Worm (Caenorhabditis elegans): Measurements from ENCODE around the gene pho-13.

The pho-13 gene

ce11 chrII:8851996-8852587 lies 45.3 kb upstream of the pho-13 start, which contains the start of gene oac-46:
TSS of gene oac-46 (minus strand) at chrII:8852096.
- TF ChIP-seq nhr-21 (tag; optimal IDR thresholded peaks at IDR 0.05) (peak; percentile 8), sma-9 (GFP tag; optimal IDR thresholded peaks at IDR 0.05) (peak; percentile 22), sma-9 (tag; optimal IDR thresholded peaks at IDR 0.05) (no peak), nhr-10 (tag; optimal IDR thresholded peaks at IDR 0.05) (no peak), nhr-25 (tag; optimal IDR thresholded peaks at IDR 0.05) (peak; percentile 66), sma-3 (GFP tag; optimal IDR thresholded peaks at IDR 0.05) (peak; percentile 48), ztf-4 (tag; optimal IDR thresholded peaks at IDR 0.05) (no peak), egl-27 (tag; optimal IDR thresholded peaks at IDR 0.05) (peak; percentile 9), ZK546.5 (tag; optimal IDR thresholded peaks at IDR 0.05) (no peak), blmp-1 (tag; optimal IDR thresholded peaks at IDR 0.05; ENCODE audit: insufficient read depth) (peak; percentile 86)

ce11 chrII:8848984-8849383 lies 42.2 kb upstream of the pho-13 start:
- TF ChIP-seq sem-4 (tag; optimal IDR thresholded peaks at IDR 0.05) (no peak), blmp-1 (tag; optimal IDR thresholded peaks at IDR 0.05; ENCODE audit: insufficient read depth) (no peak)

DNA sequence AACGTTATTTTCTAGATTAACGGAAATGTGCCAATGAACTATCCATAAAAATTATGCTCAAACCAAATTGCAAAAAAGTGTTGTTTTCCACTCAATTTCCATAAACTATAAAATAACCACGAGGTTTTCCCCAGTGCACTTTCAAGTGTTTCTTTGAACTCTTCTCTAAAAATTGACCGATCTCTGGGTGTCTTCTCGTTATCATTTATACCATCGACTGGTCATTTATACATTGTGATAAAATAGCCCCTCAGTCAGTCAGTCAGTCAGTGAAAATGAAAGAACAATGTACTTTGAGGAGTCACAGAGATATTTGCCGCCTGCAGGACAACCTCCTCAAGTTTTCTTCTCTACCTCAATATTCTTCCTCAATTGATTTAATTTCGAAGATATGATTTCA lies 39.1 kb upstream of the pho-13 start:
- TF ChIP-seq elt-3 (tag; optimal IDR thresholded peaks at IDR 0.05) = no peak
- no peak for TF ChIP-seq ztf-1 (GFP tag; conservative IDR thresholded peaks at IDR 0.05)
- TF ChIP-seq sma-9 (GFP tag; optimal IDR thresholded peaks at IDR 0.05) = peak; percentile 50
- no peak for TF ChIP-seq sma-9 (tag; optimal IDR thresholded peaks at IDR 0.05)
- TF ChIP-seq skn-1 (tag; optimal IDR thresholded peaks at IDR 0.05) = no peak
- peak; percentile 18 for TF ChIP-seq fos-1 (tag; optimal IDR thresholded peaks at IDR 0.05)
- peak; percentile 13 for TF ChIP-seq F13H6.1 (tag; optimal IDR thresholded peaks at IDR 0.05)
- TF ChIP-seq nhr-21 (tag; optimal IDR thresholded peaks at IDR 0.05) = no peak
- no peak for TF ChIP-seq mbf-1 (tag; optimal IDR thresholded peaks at IDR 0.05)
- TF ChIP-seq elt-1 (tag; optimal IDR thresholded peaks at IDR 0.05) = no peak
- TF ChIP-seq nhr-6 (tag; optimal IDR thresholded peaks at IDR 0.05) = no peak
- no peak for TF ChIP-seq Y55F3AM.14 (GFP tag; optimal IDR thresholded peaks at IDR 0.05)
- TF ChIP-seq nhr-10 (tag; optimal IDR thresholded peaks at IDR 0.05) = no peak
- no peak for TF ChIP-seq peb-1 (tag; optimal IDR thresholded peaks at IDR 0.05)
- no peak for TF ChIP-seq lin-11 (tag; optimal IDR thresholded peaks at IDR 0.05)
- no peak for TF ChIP-seq unc-55 (GFP tag; optimal IDR thresholded peaks at IDR 0.05)
- TF ChIP-seq sem-4 (tag; optimal IDR thresholded peaks at IDR 0.05) = no peak
- peak; percentile 9 for TF ChIP-seq blmp-1 (tag; optimal IDR thresholded peaks at IDR 0.05; ENCODE audit: insufficient read depth)
- TF ChIP-seq crh-2 (tag; optimal IDR thresholded peaks at IDR 0.05) = peak; percentile 25

DNA sequence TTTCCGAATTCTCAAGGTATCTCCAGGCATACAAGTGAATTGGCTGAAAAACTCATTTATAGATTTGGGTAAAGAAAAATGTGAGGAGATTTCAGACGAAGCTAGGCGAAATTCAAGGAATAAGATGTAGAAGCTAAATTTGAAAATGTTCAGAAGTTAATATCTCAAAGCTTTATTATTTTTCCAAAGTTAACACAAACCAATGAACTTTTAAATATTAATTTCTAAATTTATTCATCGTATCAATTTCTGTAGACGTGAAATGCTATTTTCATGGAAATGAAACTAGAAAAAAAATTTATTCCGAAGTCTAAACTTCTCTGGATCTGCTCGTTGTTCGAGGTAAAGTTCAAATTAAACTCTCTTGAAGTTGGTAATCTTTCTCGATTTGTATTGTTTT lies 38.5 kb upstream of the pho-13 start, which contains the start of gene agxt-1:
agxt-1 (plus strand) TSS at position 301 of the 400 bp plus-strand sequence.
- TF ChIP-seq unc-55 (GFP tag; optimal IDR thresholded peaks at IDR 0.05) = no peak
- TF ChIP-seq lin-39 (tag; optimal IDR thresholded peaks at IDR 0.05) = no peak

DNA sequence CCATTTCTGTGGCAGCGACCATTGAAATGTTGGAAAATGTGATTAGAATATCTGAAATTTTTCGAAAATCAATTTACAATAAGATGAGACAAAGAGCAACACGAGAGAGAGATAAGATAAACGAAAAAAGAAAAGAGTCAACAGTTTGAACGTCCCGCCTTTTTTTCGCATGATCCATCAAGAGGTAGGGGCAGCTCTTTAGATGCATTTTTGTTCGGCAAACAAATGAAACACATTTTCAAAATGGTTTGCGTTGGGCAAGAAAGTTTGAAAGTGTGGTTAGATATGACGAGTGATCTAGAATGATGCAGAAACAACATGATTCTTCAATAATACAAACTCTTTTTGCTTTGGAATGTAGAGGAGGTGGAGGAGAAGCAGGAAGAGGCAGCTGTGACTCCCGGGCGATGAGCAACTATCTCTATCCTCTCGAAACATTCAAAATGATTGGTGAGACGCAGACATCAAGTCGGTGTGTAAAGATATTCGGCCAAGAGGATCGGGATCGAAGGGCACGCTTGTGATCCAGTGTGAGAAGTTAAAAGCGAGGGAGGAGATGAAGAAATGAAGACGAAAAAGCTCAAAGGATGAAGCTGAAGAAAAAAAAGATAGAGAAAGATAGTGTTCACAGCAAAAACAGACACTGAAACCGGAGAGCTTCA lies 37.8 kb upstream of the pho-13 start, which contains the start of gene F46C5.6:
F46C5.6 (minus strand) TSS at position 51 of the 662 bp plus-strand sequence.
- TF ChIP-seq lsy-2 (tag; optimal IDR thresholded peaks at IDR 0.05) (peak in 1 of 2 experiments; percentile 26), C34F6.9 (tag; optimal IDR thresholded peaks at IDR 0.05) (peak; percentile 28), R02D3.7 (tag; optimal IDR thresholded peaks at IDR 0.05) (no peak), lin-13 (GFP tag; optimal IDR thresholded peaks at IDR 0.05) (no peak), F13H6.1 (tag; optimal IDR thresholded peaks at IDR 0.05) (peak; percentile 84), mbf-1 (tag; optimal IDR thresholded peaks at IDR 0.05) (no peak), nhr-12 (tag; optimal IDR thresholded peaks at IDR 0.05) (no peak), nhr-129 (tag; optimal IDR thresholded peaks at IDR 0.05) (peak; percentile 45), unc-62 (GFP tag; optimal IDR thresholded peaks at IDR 0.05) (no peak), nhr-21 (tag; optimal IDR thresholded peaks at IDR 0.05) (no peak), sma-3 (GFP tag; optimal IDR thresholded peaks at IDR 0.05) (no peak), crh-2 (tag; optimal IDR thresholded peaks at IDR 0.05) (no peak), lin-11 (tag; optimal IDR thresholded peaks at IDR 0.05) (no peak), sma-9 (GFP tag; optimal IDR thresholded peaks at IDR 0.05) (peak; percentile 17), sma-9 (tag; optimal IDR thresholded peaks at IDR 0.05) (no peak), egl-27 (tag; optimal IDR thresholded peaks at IDR 0.05) (no peak)

Data from whole organism, L2 larva.